Fruit fly (Drosophila melanogaster): ENCODE results near the gene Naa40.
A peak's percentile ranks its signal among the peaks of the same experiment; 100 is the strongest.

The Naa40 gene

DNA sequence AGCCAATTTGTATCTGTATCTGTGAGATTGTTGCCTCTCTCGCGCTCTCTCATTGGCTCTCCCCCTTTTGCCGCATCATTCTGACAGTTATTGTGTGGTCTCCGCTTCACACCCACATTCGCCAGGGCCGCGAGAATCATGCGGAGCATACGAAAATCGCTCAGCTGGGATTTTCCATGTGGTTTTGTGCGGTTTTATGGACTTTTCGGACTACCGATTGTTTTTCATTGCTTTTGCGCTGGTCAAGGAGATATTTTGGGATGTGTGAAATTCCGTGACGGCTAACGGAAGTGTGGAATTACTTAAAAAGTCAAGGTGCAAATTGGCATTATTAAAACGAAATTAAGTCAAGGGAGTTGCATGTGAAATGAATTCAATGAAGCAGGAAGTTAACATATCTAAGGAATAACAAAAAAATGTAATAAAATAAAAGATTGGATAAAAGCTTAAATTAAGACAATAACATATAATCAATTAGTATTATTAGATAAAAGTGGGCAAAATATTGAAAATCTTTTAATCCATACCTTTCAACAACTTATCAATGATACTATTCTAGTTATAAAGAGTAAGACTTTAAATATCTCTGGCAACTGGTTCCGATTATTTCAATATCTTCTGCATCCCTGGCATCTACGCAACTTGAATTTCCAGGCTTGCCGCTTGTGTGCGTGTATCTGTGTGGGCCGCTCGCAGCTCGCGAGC lies 47.5 kb upstream of the Naa40 start (continued):
- TF ChIP-seq Scr (GFP tag; IDR thresholded peaks at IDR 0.05; ENCODE audit: partially characterized antibody) (no peak), Atf-2 (GFP tag; optimal IDR thresholded peaks at IDR 0.05) (no peak), rib (GFP tag; IDR thresholded peaks at IDR 0.05) (no peak), Ptx1 (GFP tag; IDR thresholded peaks at IDR 0.05) (0 out of 2 replicates have a peak, but pooled peaks have one; percentile 20), Hsf (GFP tag; optimal IDR thresholded peaks at IDR 0.05) (peak; percentile 8), pho (GFP tag; optimal IDR thresholded peaks at IDR 0.05) (no peak), CG30431 (GFP tag; optimal IDR thresholded peaks at IDR 0.05) (peak; percentile 4), B-H1 (GFP tag; IDR thresholded peaks at IDR 0.05) (no peak), Drgx (GFP tag; IDR thresholded peaks at IDR 0.05) (no peak), Meics (GFP tag; optimal IDR thresholded peaks at IDR 0.05) (peak; percentile 60), inv (GFP tag; IDR thresholded peaks at IDR 0.05; ENCODE audit: partially characterized antibody) (no peak)

dm6 chr3R:29771645-29772089 lies 46.9 kb upstream of the Naa40 start:
- peak; percentile 46 for TF ChIP-seq her (GFP tag; optimal IDR thresholded peaks at IDR 0.05)
- TF ChIP-seq NfI (GFP tag; optimal IDR thresholded peaks at IDR 0.05) = no peak
- TF ChIP-seq pnt (GFP tag; optimal IDR thresholded peaks at IDR 0.05) = no peak
- no peak for TF ChIP-seq CG16815 (GFP tag; optimal IDR thresholded peaks at IDR 0.05)
- TF ChIP-seq Hr3 (GFP tag; optimal IDR thresholded peaks at IDR 0.05) = no peak
- no peak for TF ChIP-seq eve (GFP tag; optimal IDR thresholded peaks at IDR 0.05)
- TF ChIP-seq CG12104 (GFP tag; optimal IDR thresholded peaks at IDR 0.05) = no peak
- TF ChIP-seq Bgb (GFP tag; IDR thresholded peaks at IDR 0.05; ENCODE audit: partially characterized antibody) = peak; percentile 82; the same call in 1 of the 2 replicates
- no peak for TF ChIP-seq cato (GFP tag; optimal IDR thresholded peaks at IDR 0.05; ENCODE audit: borderline replicate concordance)
- no peak for TF ChIP-seq CG10462 (GFP tag; optimal IDR thresholded peaks at IDR 0.05)
- TF ChIP-seq Rfx (GFP tag; IDR thresholded peaks at IDR 0.05) = no peak
- peak; percentile 62; the same call in 1 of the 2 replicates for TF ChIP-seq tna (GFP tag; IDR thresholded peaks at IDR 0.05; ENCODE audit: partially characterized antibody)
- no peak for TF ChIP-seq dm (GFP tag; optimal IDR thresholded peaks at IDR 0.05)
- TF ChIP-seq Pdp1 (GFP tag; optimal IDR thresholded peaks at IDR 0.05) = peak in 1 of 2 experiments; percentile 88
- no peak for TF ChIP-seq Max (GFP tag; optimal IDR thresholded peaks at IDR 0.05)
- peak; percentile 16 for TF ChIP-seq salm (tag; optimal IDR thresholded peaks at IDR 0.05)
- TF ChIP-seq sisA (GFP tag; IDR thresholded peaks at IDR 0.05) = no peak
- peak; percentile 30; the same call in 1 of the 2 replicates for TF ChIP-seq HLH3B (GFP tag; IDR thresholded peaks at IDR 0.05)
- peak; percentile 74 for TF ChIP-seq nerfin-1 (tag; optimal IDR thresholded peaks at IDR 0.05)
- TF ChIP-seq CG2875 (GFP tag; optimal IDR thresholded peaks at IDR 0.05) = peak; percentile 45
- no peak for TF ChIP-seq Ets65A (GFP tag)
- 0 out of 2 replicates have a peak, but pooled peaks have one; percentile 33 for TF ChIP-seq rib (GFP tag; IDR thresholded peaks at IDR 0.05)
- no peak for TF ChIP-seq CoRest (tag; optimal IDR thresholded peaks at IDR 0.05)
- no peak for TF ChIP-seq CG15011 (GFP tag; optimal IDR thresholded peaks at IDR 0.05)
- TF ChIP-seq B-H2 (GFP tag; optimal IDR thresholded peaks at IDR 0.05) = peak; percentile 24
- no peak for TF ChIP-seq CG8388 (GFP tag; optimal IDR thresholded peaks at IDR 0.05)
- TF ChIP-seq sc (optimal IDR thresholded peaks at IDR 0.05) = no peak
- TF ChIP-seq sc (GFP tag; optimal IDR thresholded peaks at IDR 0.05) = no peak
- TF ChIP-seq Hr51 (GFP tag; optimal IDR thresholded peaks at IDR 0.05) = peak in 1 of 2 experiments; percentile 4
- TF ChIP-seq ash1 (GFP tag; optimal IDR thresholded peaks at IDR 0.05) = no peak
- no peak for TF ChIP-seq dan (GFP tag; IDR thresholded peaks at IDR 0.05)
- peak; percentile 87 for TF ChIP-seq CG34224 (GFP tag; IDR thresholded peaks at IDR 0.05; ENCODE audit: partially characterized antibody)
- no peak for TF ChIP-seq CG18476 (GFP tag; optimal IDR thresholded peaks at IDR 0.05)
- TF ChIP-seq abd-A (tag; optimal IDR thresholded peaks at IDR 0.05) = peak; percentile 92
- peak; percentile 91; the same call in 2 of the 3 replicates for TF ChIP-seq zen2 (GFP tag; IDR thresholded peaks at IDR 0.05; ENCODE audit: partially characterized antibody)
- TF ChIP-seq HmgZ (tag; optimal IDR thresholded peaks at IDR 0.05) = peak; percentile 13
- TF ChIP-seq Lpt (GFP tag; optimal IDR thresholded peaks at IDR 0.05) = no peak
- TF ChIP-seq en (GFP tag; optimal IDR thresholded peaks at IDR 0.05) = no peak
